Fruit fly (Drosophila melanogaster) whole organism, embryonic: ENCODE measurements around the gene CG11726.
A peak's percentile ranks its signal among the peaks of the same experiment; 100 is the strongest.

Experiments
- Aef1 ChIP-seq: fragments of 200-800 bp; sonication (Bioruptor generic); IDR thresholded peaks from 3 replicates; pipeline ENCODE4 v1.3.6; 2022; ENCODE audit warnings: missing biosample characterization, missing genetic modification characterization
- Asciz ChIP-seq: fragments of 200-800 bp; sonication (Bioruptor generic); optimal IDR thresholded peaks from 2 replicates; lab custom pipeline; 2017; ENCODE audit warnings: missing biosample characterization, mild to moderate bottlenecking, missing genetic modification characterization, missing genetic modification reagents
- Atf6 ChIP-seq: fragments of 200-800 bp; sonication (Bioruptor generic); IDR thresholded peaks from 2 replicates; pipeline ENCODE4 v1.3.6; 2022; ENCODE audit warnings: missing biosample characterization, missing genetic modification characterization
- CG10267 ChIP-seq: fragments of 200-800 bp; sonication (Bioruptor generic); optimal IDR thresholded peaks from 2 replicates; lab custom pipeline; 2018; ENCODE audit warnings: missing biosample characterization, mild to moderate bottlenecking, missing genetic modification characterization, moderate library complexity
- CG10274 ChIP-seq: fragments of 200-800 bp; sonication (Bioruptor generic); optimal IDR thresholded peaks from 3 replicates; lab custom pipeline; 2017; ENCODE audit warnings: missing biosample characterization, mild to moderate bottlenecking, missing genetic modification characterization
- CG10565 ChIP-seq: fragments of 200-800 bp; sonication (Bioruptor generic); optimal IDR thresholded peaks from 3 replicates; lab custom pipeline; 2016; ENCODE audit warnings: missing biosample characterization, mild to moderate bottlenecking, missing genetic modification characterization
- CG10654 ChIP-seq: fragments of 200-800 bp; sonication (Bioruptor generic); optimal IDR thresholded peaks from 2 replicates; lab custom pipeline; 2016; ENCODE audit warnings: missing biosample characterization, missing genetic modification characterization
- CG11085 ChIP-seq: fragments of 200-800 bp; sonication (Bioruptor generic); IDR thresholded peaks from 2 replicates; pipeline ENCODE4 v1.3.6; 2022; ENCODE audit warnings: missing biosample characterization, missing genetic modification characterization
- CG11456 ChIP-seq: fragments of 200-800 bp; sonication (Bioruptor generic); IDR thresholded peaks from 3 replicates; pipeline ENCODE4 v1.3.6; 2022; ENCODE audit warnings: missing biosample characterization, missing genetic modification characterization
- CG12104 ChIP-seq: fragments of 200-800 bp; sonication (Bioruptor generic); optimal IDR thresholded peaks from 3 replicates; lab custom pipeline; 2016; ENCODE audit warnings: missing biosample characterization, missing genetic modification characterization
- CG12236 ChIP-seq: fragments of 200-800 bp; sonication (Bioruptor generic); optimal IDR thresholded peaks from 2 replicates; lab custom pipeline; 2016; ENCODE audit warnings: missing biosample characterization, missing genetic modification characterization
- CG13287 ChIP-seq: fragments of 200-800 bp; sonication (Bioruptor generic); IDR thresholded peaks from 2 replicates; pipeline ENCODE4 v1.3.6; 2022; ENCODE audit warnings: missing biosample characterization, missing genetic modification characterization; ENCODE audit not compliant: partially characterized antibody
- CG13624 ChIP-seq: fragments of 200-800 bp; sonication (Bioruptor generic); optimal IDR thresholded peaks from 2 replicates; lab custom pipeline; 2016; ENCODE audit warnings: missing biosample characterization, missing genetic modification characterization
- CG16863 ChIP-seq: fragments of 200-800 bp; sonication (Bioruptor generic); optimal IDR thresholded peaks from 3 replicates; lab custom pipeline; 2016; ENCODE audit warnings: missing biosample characterization, missing genetic modification characterization
- CG17568 ChIP-seq: fragments of 200-800 bp; sonication (Bioruptor generic); optimal IDR thresholded peaks from 2 replicates; lab custom pipeline; 2018; ENCODE audit warnings: missing biosample characterization, mild to moderate bottlenecking, missing genetic modification characterization, moderate library complexity
- CG2129 ChIP-seq: fragments of 200-800 bp; sonication (Bioruptor generic); IDR thresholded peaks from 2 replicates; pipeline ENCODE4 v1.3.6; 2022; ENCODE audit warnings: missing biosample characterization, missing genetic modification characterization; ENCODE audit not compliant: partially characterized antibody
- CG2202 ChIP-seq: fragments of 200-800 bp; sonication (Bioruptor generic); optimal IDR thresholded peaks from 2 replicates; lab custom pipeline; 2018; ENCODE audit warnings: missing biosample characterization, mild to moderate bottlenecking, missing genetic modification characterization
- CG30431 ChIP-seq: fragments of 200-800 bp; sonication (Bioruptor generic); optimal IDR thresholded peaks from 2 replicates; lab custom pipeline; 2017; ENCODE audit warnings: missing biosample characterization, missing genetic modification characterization
- CG4282 ChIP-seq: fragments of 200-800 bp; sonication (Bioruptor generic); optimal IDR thresholded peaks from 2 replicates; lab custom pipeline; 2016; ENCODE audit warnings: missing biosample characterization, missing genetic modification characterization
- CG6813 ChIP-seq: fragments of 200-800 bp; sonication (Bioruptor generic); optimal IDR thresholded peaks from 2 replicates; lab custom pipeline; 2017; ENCODE audit warnings: missing biosample characterization, missing genetic modification characterization, mild to moderate bottlenecking, moderate library complexity, missing genetic modification reagents
- CG7357 ChIP-seq: fragments of 200-800 bp; sonication (Bioruptor generic); IDR thresholded peaks from 3 replicates; pipeline ENCODE4 v1.3.6; 2022; ENCODE audit warnings: missing biosample characterization, missing genetic modification characterization
- CG7556 ChIP-seq: fragments of 200-800 bp; sonication (Bioruptor generic); optimal IDR thresholded peaks from 2 replicates; lab custom pipeline; 2017; ENCODE audit warnings: missing biosample characterization, mild to moderate bottlenecking, missing genetic modification characterization
- CG7987 ChIP-seq: fragments of 200-800 bp; sonication (Bioruptor generic); optimal IDR thresholded peaks from 2 replicates; lab custom pipeline; 2018; ENCODE audit warnings: missing biosample characterization, mild to moderate bottlenecking, missing genetic modification characterization, moderate library complexity
- CG8359 ChIP-seq: fragments of 200-800 bp; sonication (Bioruptor generic); optimal IDR thresholded peaks from 2 replicates; lab custom pipeline; 2017; ENCODE audit warnings: missing biosample characterization, mild to moderate bottlenecking, missing genetic modification characterization, borderline replicate concordance
- CG8478 ChIP-seq: fragments of >200 bp; optimal IDR thresholded peaks from 2 replicates; lab custom pipeline; 2018
- CG8924 ChIP-seq: fragments of 200-800 bp; optimal IDR thresholded peaks from 3 replicates; lab custom pipeline; 2019; ENCODE audit warnings: missing biosample characterization, mild to moderate bottlenecking, missing genetic modification characterization, moderate library complexity
- CG9215 ChIP-seq: fragments of 200-800 bp; sonication (Bioruptor generic); IDR thresholded peaks from 2 replicates; pipeline ENCODE4 v1.3.6; 2022; ENCODE audit warnings: missing biosample characterization, missing genetic modification characterization
- Deaf1 ChIP-seq: fragments of 200-800 bp; optimal IDR thresholded peaks from 3 replicates; lab custom pipeline; 2019; ENCODE audit warnings: missing biosample characterization, mild to moderate bottlenecking, missing genetic modification characterization, moderate library complexity
- Hey ChIP-seq: fragments of 200-800 bp; sonication (Bioruptor generic); optimal IDR thresholded peaks from 3 replicates; lab custom pipeline; 2018; ENCODE audit warnings: missing biosample characterization, mild to moderate bottlenecking, missing genetic modification characterization
- NFAT ChIP-seq: fragments of 200-800 bp; sonication (Bioruptor generic); IDR thresholded peaks from 2 replicates; pipeline ENCODE4 v1.3.6; 2022; ENCODE audit warnings: missing biosample characterization, missing genetic modification characterization
- NfI ChIP-seq: fragments of 200-800 bp; sonication (Bioruptor generic); optimal IDR thresholded peaks from 3 replicates; lab custom pipeline; 2018; ENCODE audit warnings: missing biosample characterization, mild to moderate bottlenecking, missing genetic modification characterization, moderate library complexity
- Oaz ChIP-seq: fragments of 200-800 bp; sonication (Bioruptor generic); IDR thresholded peaks from 2 replicates; pipeline ENCODE4 v1.3.6; 2022; ENCODE audit warnings: missing biosample characterization, missing genetic modification characterization
- Rfx ChIP-seq: fragments of 200-800 bp; sonication (Bioruptor generic); IDR thresholded peaks from 2 replicates; pipeline ENCODE4 v1.3.6; 2022; ENCODE audit warnings: missing biosample characterization, missing genetic modification characterization
- cas ChIP-seq: fragments of 200-800 bp; sonication (Bioruptor generic); IDR thresholded peaks from 2 replicates; pipeline ENCODE4 v1.3.6; 2022; ENCODE audit warnings: missing biosample characterization, missing genetic modification characterization
- chm ChIP-seq: fragments of 200-800 bp; sonication (Bioruptor generic); IDR thresholded peaks from 2 replicates; pipeline ENCODE4 v1.3.6; 2022; ENCODE audit warnings: missing biosample characterization, missing genetic modification characterization
- crc ChIP-seq: fragments of 200-800 bp; sonication (Bioruptor generic); optimal IDR thresholded peaks from 2 replicates; lab custom pipeline; 2016; ENCODE audit warnings: missing biosample characterization, missing genetic modification characterization
- emc ChIP-seq: fragments of 200-800 bp; sonication (Bioruptor generic); optimal IDR thresholded peaks from 2 replicates; lab custom pipeline; 2016; ENCODE audit warnings: missing biosample characterization, missing genetic modification characterization
- eyg ChIP-seq: fragments of 200-800 bp; sonication (Bioruptor generic); optimal IDR thresholded peaks from 3 replicates; lab custom pipeline; 2016; ENCODE audit warnings: missing biosample characterization, missing genetic modification characterization
- gce ChIP-seq: fragments of 200-800 bp; sonication (Bioruptor generic); IDR thresholded peaks from 3 replicates; pipeline ENCODE4 v1.3.6; 2022; ENCODE audit warnings: missing biosample characterization, missing genetic modification characterization
- ham ChIP-seq: fragments of 200-800 bp; sonication (Bioruptor generic); IDR thresholded peaks from 2 replicates; pipeline ENCODE4 v1.3.6; 2022; ENCODE audit warnings: missing biosample characterization, missing genetic modification characterization
- hbn ChIP-seq: fragments of 200-800 bp; sonication (Bioruptor generic); IDR thresholded peaks from 2 replicates; pipeline ENCODE4 v1.3.6; 2022; ENCODE audit warnings: missing biosample characterization, missing genetic modification characterization; ENCODE audit not compliant: partially characterized antibody
- jumu ChIP-seq: fragments of 200-800 bp; sonication (Bioruptor generic); optimal IDR thresholded peaks from 3 replicates; lab custom pipeline; 2016; ENCODE audit warnings: missing biosample characterization, missing genetic modification characterization
- nmo ChIP-seq: fragments of 200-800 bp; sonication (Bioruptor generic); optimal IDR thresholded peaks from 2 replicates; lab custom pipeline; 2018; ENCODE audit warnings: missing biosample characterization, mild to moderate bottlenecking, missing genetic modification characterization, moderate library complexity
- p53 ChIP-seq: fragments of 200-800 bp; sonication (Bioruptor generic); optimal IDR thresholded peaks from 2 replicates; lab custom pipeline; 2016; ENCODE audit warnings: missing biosample characterization, missing genetic modification characterization
- pho ChIP-seq: fragments of 200-800 bp; sonication (Bioruptor generic); optimal IDR thresholded peaks from 2 replicates; lab custom pipeline; 2016; ENCODE audit warnings: missing biosample characterization, missing genetic modification characterization
- pnt ChIP-seq: fragments of 200-800 bp; sonication (Bioruptor generic); optimal IDR thresholded peaks from 3 replicates; lab custom pipeline; 2016; ENCODE audit warnings: missing biosample characterization, missing genetic modification characterization
- psq ChIP-seq: fragments of 200-800 bp; sonication (Bioruptor generic); optimal IDR thresholded peaks from 2 replicates; lab custom pipeline; 2017; ENCODE audit warnings: missing biosample characterization, missing genetic modification characterization
- slp2 ChIP-seq: fragments of 200-800 bp; sonication (Bioruptor generic); optimal IDR thresholded peaks from 2 replicates; lab custom pipeline; 2016; ENCODE audit warnings: missing biosample characterization, missing genetic modification characterization
- toy ChIP-seq: fragments of 200-800 bp; sonication (Bioruptor generic); IDR thresholded peaks from 2 replicates; pipeline ENCODE4 v1.3.6; 2022; ENCODE audit warnings: missing biosample characterization, missing genetic modification characterization
- tx ChIP-seq: fragments of 200-800 bp; sonication (Bioruptor generic); optimal IDR thresholded peaks from 2 replicates; lab custom pipeline; 2016; ENCODE audit warnings: missing biosample characterization, missing genetic modification characterization
- wek ChIP-seq: fragments of 200-800 bp; sonication (Bioruptor generic); optimal IDR thresholded peaks from 3 replicates; lab custom pipeline; 2018; ENCODE audit warnings: missing biosample characterization, mild to moderate bottlenecking, missing genetic modification characterization, moderate library complexity
- zen ChIP-seq: fragments of 200-800 bp; sonication (Bioruptor generic); optimal IDR thresholded peaks from 3 replicates; lab custom pipeline; 2018; ENCODE audit warnings: missing biosample characterization, mild to moderate bottlenecking, missing genetic modification characterization, moderate library complexity

The CG11726 gene

dm6 chr3L:11403542-11403941 is 9.1 kb downstream of the CG11726 start (continued):
- TF ChIP-seq pho (GFP tag; lab: Kevin White, UChicago): no peak
- TF ChIP-seq CG17568 (GFP tag; lab: Kevin White, UChicago): no peak
- peak; percentile 61 for TF ChIP-seq Aef1
- peak; percentile 38 for TF ChIP-seq jumu
- TF ChIP-seq CG8478 (lab: Kevin White, UChicago): no peak
- TF ChIP-seq psq (GFP tag; lab: Kevin White, UChicago): no peak
- TF ChIP-seq crc (GFP tag; lab: Kevin White, UChicago): no peak
- peak; percentile 45 for TF ChIP-seq CG7556 (GFP tag; lab: Kevin White, UChicago)
- peak; percentile 21 for TF ChIP-seq CG30431 (GFP tag; lab: Kevin White, UChicago)
- no peak for TF ChIP-seq emc
- TF ChIP-seq CG11085 (GFP tag; lab: Robert Waterston, UW): no peak; the same call in 1 of the 2 replicates
- no peak for TF ChIP-seq CG2202
- no peak for TF ChIP-seq hbn
- no peak; the same call in 1 of the 2 replicates for TF ChIP-seq CG9215 (GFP tag; lab: Robert Waterston, UW)
- TF ChIP-seq CG10274 (GFP tag; lab: Kevin White, UChicago): no peak
- 0 out of 2 replicates have a peak, but pooled peaks have one; percentile 7 for TF ChIP-seq Oaz
- peak; percentile 48 for TF ChIP-seq slp2
- TF ChIP-seq Deaf1 (tag; lab: Kevin White, UChicago): no peak
- no peak for TF ChIP-seq ham (GFP tag; lab: Robert Waterston, UW)
- TF ChIP-seq NFAT: no peak
- no peak for TF ChIP-seq CG4282 (GFP tag; lab: Kevin White, UChicago)
- TF ChIP-seq CG11456 (GFP tag; lab: Robert Waterston, UW): peak; percentile 78; the same call in 2 of the 3 replicates
- TF ChIP-seq CG10267 (tag; lab: Kevin White, UChicago): peak; percentile 35
- TF ChIP-seq p53: no peak
- peak; percentile 1 for TF ChIP-seq CG12104 (GFP tag; lab: Kevin White, UChicago)
- TF ChIP-seq CG7357: no peak
- TF ChIP-seq wek: no peak
- TF ChIP-seq cas (GFP tag; lab: Robert Waterston, UW): no peak; the same call in 1 of the 2 replicates
- TF ChIP-seq CG10654: peak; percentile 12
- TF ChIP-seq Hey (tag; lab: Kevin White, UChicago): no peak
- no peak for TF ChIP-seq CG10565
- peak; percentile 47 for TF ChIP-seq CG8924
- peak; percentile 42; the same call in 1 of the 2 replicates for TF ChIP-seq Rfx
- 0 out of 3 replicates have a peak, but pooled peaks have one; percentile 15 for TF ChIP-seq gce
- TF ChIP-seq Asciz (GFP tag; lab: Kevin White, UChicago): peak; percentile 21
- no peak for TF ChIP-seq CG8359 (GFP tag; lab: Kevin White, UChicago)
- TF ChIP-seq CG12236: peak; percentile 16
- peak; percentile 60 for TF ChIP-seq nmo
- peak; percentile 55 for TF ChIP-seq CG16863 (GFP tag; lab: Kevin White, UChicago)
- TF ChIP-seq CG7987: no peak
- TF ChIP-seq CG13287: no peak
- TF ChIP-seq zen: peak; percentile 17
- TF ChIP-seq eyg (GFP tag; lab: Kevin White, UChicago): peak; percentile 56
- TF ChIP-seq CG13624 (GFP tag; lab: Kevin White, UChicago): peak; percentile 50
- peak; percentile 26 for TF ChIP-seq NfI (GFP tag; lab: Kevin White, UChicago)
- TF ChIP-seq CG2129 (GFP tag; lab: Robert Waterston, UW): no peak
- peak; percentile 67 for TF ChIP-seq pnt
- peak; percentile 54; the same call in 1 of the 2 replicates for TF ChIP-seq Atf6 (GFP tag; lab: Robert Waterston, UW)
- no peak for TF ChIP-seq tx (GFP tag; lab: Kevin White, UChicago)
- no peak for TF ChIP-seq toy
- TF ChIP-seq chm (GFP tag; lab: Robert Waterston, UW): no peak
- TF ChIP-seq CG6813 (GFP tag; lab: Kevin White, UChicago): peak; percentile 17
